Worm (Caenorhabditis elegans) whole organism, dauer: ENCODE data around the gene H06I04.6.

Experiments used
- unc-62 ChIP-seq: sonication (generic microtip); optimal IDR thresholded peaks from 2 replicates; lab custom pipeline; 2017; ENCODE audit warnings: missing biosample characterization, missing genetic modification reagents, missing genetic modification characterization

Gene H06I04.6

ce11 chrIII:3034458-3034857 is 29.7 kb downstream of the H06I04.6 start:
- no peak for TF ChIP-seq unc-62 (GFP tag; lab: Kevin White, UChicago)

ce11 chrIII:3033931-3034330 is 30.2 kb downstream of the H06I04.6 start:
- no peak for TF ChIP-seq unc-62 (GFP tag; lab: Kevin White, UChicago)

- no peak for TF ChIP-seq unc-62 (GFP tag; lab: Kevin White, UChicago)
These were observed 30.6 kb downstream of the H06I04.6 start for ce11 chrIII:3033507-3033906.

ce11 chrIII:3031017-3031756 is 33.0 kb downstream of the H06I04.6 start:
- TF ChIP-seq unc-62 (GFP tag; lab: Kevin White, UChicago) = no peak

ce11 chrIII:3029822-3030221 is 34.3 kb downstream of the H06I04.6 start:
- no peak for TF ChIP-seq unc-62 (GFP tag; lab: Kevin White, UChicago)

ce11 chrIII:3026679-3027078 is 37.5 kb downstream of the H06I04.6 start:
- no peak for TF ChIP-seq unc-62 (GFP tag; lab: Kevin White, UChicago)

- TF ChIP-seq unc-62 (GFP tag; lab: Kevin White, UChicago) = no peak
These were observed 44.1 kb downstream of the H06I04.6 start for ce11 chrIII:3020035-3020434.

ce11 chrIII:3018822-3019221 is 45.3 kb downstream of the H06I04.6 start:
- no peak for TF ChIP-seq unc-62 (GFP tag; lab: Kevin White, UChicago)
